Worm (Caenorhabditis elegans): ENCODE results near the gene nxf-2.

nxf-2 gene

DNA sequence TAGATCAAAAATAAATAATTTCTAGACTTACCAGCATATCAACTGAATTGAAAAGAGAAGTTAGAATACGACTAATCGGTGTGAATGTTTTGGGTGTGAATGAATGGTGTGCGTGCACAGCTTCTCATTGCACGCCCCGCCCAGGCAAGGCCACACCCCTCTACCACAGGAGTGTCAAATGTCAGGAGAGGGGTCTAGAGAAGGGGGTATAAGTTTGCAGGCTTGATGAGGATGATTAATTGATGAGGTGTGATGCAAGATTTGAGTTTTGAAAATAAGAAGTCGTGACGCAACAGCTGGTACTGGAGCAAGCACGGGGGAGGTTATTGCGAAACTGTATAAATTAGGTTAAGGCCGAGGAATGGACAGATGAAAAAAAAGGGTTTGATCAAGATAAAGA, 14.6 kb upstream of the nxf-2 start, which contains the start of gene egl-1:
Gene egl-1, minus strand, starts transcription at position 101 of the 400 bp plus-strand sequence.
- no peak for TF ChIP-seq nhr-77 (tag; optimal IDR thresholded peaks at IDR 0.05)

DNA sequence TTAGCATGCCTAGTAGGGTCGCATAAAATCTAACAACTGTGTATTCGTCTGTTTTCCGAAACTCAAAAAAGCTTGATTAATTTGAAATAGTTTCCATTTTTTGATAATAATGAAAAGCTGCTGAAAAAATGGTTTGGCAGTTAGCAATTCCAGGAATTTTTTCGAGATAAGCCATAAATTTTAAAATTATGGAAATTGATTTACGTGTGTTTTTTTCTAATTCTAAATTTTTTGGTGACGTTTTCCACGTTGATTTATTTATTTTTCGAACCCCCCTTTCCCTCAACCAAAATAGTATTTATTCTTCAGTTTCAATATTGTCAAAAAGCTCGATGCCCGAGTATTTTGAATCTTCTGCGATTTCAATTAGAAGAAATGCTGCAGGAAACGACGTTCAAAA, 11.2 kb upstream of the nxf-2 start, which contains the start of gene F23B12.1:
Gene F23B12.1, plus strand, starts transcription at position 301 of the 400 bp plus-strand sequence.
- TF ChIP-seq elt-1 (tag; optimal IDR thresholded peaks at IDR 0.05) (no peak), jun-1 (tag; optimal IDR thresholded peaks at IDR 0.05) (no peak), nhr-67 (tag; optimal IDR thresholded peaks at IDR 0.05) (no peak), fos-1 (tag; optimal IDR thresholded peaks at IDR 0.05) (no peak), nhr-25 (tag; optimal IDR thresholded peaks at IDR 0.05) (no peak), tbx-2 (tag; optimal IDR thresholded peaks at IDR 0.05) (no peak), ama-1 (optimal IDR thresholded peaks at IDR 0.05) (no peak), ceh-16 (tag; optimal IDR thresholded peaks at IDR 0.05) (no peak), ZK546.5 (tag; optimal IDR thresholded peaks at IDR 0.05) (no peak), zag-1 (tag; optimal IDR thresholded peaks at IDR 0.05) (no peak), eor-1 (tag; optimal IDR thresholded peaks at IDR 0.05) (no peak)

DNA sequence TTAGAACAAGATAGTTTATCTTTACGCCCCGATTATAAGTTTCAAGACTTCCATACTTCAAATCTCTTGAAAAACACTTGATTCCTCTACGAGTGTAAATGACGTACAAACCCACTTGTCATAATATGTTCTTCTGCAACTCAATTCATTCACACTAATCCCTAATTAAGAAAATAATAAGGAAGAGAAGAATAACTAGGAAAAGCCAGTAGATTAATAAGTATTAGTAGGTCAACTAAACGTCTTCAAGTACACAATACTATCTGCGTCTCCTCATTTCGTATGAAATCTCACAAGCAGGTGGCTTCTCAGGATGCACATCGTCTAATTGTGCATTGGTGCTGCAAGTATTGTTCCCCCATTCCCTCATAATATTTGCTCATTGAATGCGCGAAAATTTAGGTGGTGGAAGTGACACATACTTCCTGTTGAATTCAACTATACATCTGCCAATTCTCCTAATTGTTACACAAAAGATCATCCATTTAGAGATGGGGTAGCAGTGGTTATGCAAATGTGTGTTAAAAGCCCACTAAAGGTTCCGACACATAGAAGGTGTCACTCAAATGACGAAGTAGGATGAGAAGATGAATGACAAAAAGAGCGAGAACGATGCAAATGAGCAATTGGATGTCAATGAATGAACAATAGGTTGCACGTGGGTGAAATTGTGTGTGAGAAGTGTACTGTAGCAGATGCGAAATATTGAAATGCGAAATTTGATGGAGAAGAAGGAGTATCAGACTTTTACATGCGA, 9.6 kb upstream of the nxf-2 start:
- TF ChIP-seq ztf-11 (tag; optimal IDR thresholded peaks at IDR 0.05) = no peak
- TF ChIP-seq lin-39 (tag; optimal IDR thresholded peaks at IDR 0.05) = no peak
- no peak for TF ChIP-seq elt-3 (tag; optimal IDR thresholded peaks at IDR 0.05)

DNA sequence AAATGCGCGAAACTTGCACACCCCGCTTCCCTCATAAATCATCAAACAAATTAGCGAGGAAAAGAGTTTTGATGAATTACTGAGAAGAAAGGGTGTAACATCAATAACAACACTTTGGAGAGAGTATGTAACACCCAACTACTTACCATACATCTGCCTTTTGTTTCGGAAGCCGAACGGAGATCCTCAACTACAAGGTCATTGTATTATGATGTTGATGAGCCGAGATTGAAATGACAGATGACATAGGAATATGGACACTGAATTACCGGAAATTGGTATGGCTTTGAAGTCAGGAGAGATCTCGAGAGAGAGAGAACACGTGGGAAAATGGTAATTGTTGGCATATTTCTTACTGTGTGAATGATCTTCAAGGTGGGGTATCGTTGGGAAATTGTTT, 8.4 kb upstream of the nxf-2 start:
- TF ChIP-seq fkh-2 (tag; optimal IDR thresholded peaks at IDR 0.05) (no peak), snpc-4 (tag; optimal IDR thresholded peaks at IDR 0.05) (no peak), lsy-12 (tag; optimal IDR thresholded peaks at IDR 0.05) (no peak), nhr-11 (tag; optimal IDR thresholded peaks at IDR 0.05) (no peak), ztf-4 (tag; optimal IDR thresholded peaks at IDR 0.05) (no peak)

DNA sequence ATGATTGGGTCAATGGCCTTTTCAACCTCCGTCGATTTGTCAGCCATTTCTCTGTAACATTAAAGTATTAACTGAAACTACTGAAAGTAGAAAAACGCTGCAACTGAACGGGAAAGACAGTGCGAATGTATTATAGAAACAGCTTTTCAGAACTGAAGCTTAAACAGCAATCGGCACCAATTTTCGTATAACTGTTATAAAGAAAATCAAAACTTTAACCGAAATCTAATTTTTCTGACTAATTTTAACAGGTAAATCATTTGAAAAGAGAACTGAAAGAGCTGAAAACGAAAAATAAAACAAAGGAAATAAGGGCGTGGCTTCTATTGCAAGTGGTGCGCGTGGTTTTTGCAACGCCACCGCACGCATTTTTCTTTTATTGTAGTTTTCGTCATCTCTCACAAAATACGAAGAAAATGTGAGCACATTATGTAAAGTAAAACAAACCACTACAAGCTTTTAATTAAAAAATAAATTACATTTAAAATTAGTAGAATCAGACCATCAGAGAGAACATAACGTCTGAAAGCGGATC, 7.4 kb upstream of the nxf-2 start, which contains the start of gene rrsr-1:
Gene rrsr-1, minus strand, starts transcription at position 51 of the 535 bp plus-strand sequence.
- TF ChIP-seq unc-62 (GFP tag; optimal IDR thresholded peaks at IDR 0.05) (no peak), ama-1 (optimal IDR thresholded peaks at IDR 0.05) (no peak), lin-15B (tag; optimal IDR thresholded peaks at IDR 0.05) (peak; percentile 5), ZK546.5 (tag; optimal IDR thresholded peaks at IDR 0.05) (no peak), egl-5 (tag; optimal IDR thresholded peaks at IDR 0.05) (peak; percentile 46), ztf-4 (tag; optimal IDR thresholded peaks at IDR 0.05) (no peak), nhr-76 (tag; optimal IDR thresholded peaks at IDR 0.05) (no peak), snpc-4 (tag; optimal IDR thresholded peaks at IDR 0.05) (peak; percentile 54), aly-2 (tag; optimal IDR thresholded peaks at IDR 0.05) (no peak), nhr-43 (tag; optimal IDR thresholded peaks at IDR 0.05; ENCODE audit: poor library complexity, severe bottlenecking) (peak; percentile 53)

DNA sequence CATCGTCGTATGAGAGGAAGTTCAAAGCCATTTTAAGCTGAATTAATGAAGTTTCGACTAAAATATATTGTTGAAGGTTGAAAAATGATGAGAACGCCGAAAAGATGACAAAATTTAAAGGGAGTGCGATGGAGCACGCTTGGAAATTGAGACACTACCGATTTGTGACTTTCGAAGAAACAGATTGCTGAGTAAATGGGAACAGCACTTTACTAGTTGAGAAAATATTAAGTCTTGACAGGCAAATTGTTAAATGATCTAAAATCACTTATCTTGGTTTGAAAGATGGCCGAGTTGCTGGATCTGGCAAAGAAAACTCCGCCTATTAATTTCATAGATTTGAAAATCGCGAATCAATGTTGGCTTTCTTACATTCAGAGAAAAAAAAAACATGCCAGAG, 5.6 kb upstream of the nxf-2 start, which contains the start of gene rpoa-12:
Gene rpoa-12, minus strand, starts transcription at position 37 of the 400 bp plus-strand sequence.
- TF ChIP-seq nhr-25 (tag; optimal IDR thresholded peaks at IDR 0.05) (peak; percentile 68), nhr-43 (tag; optimal IDR thresholded peaks at IDR 0.05; ENCODE audit: poor library complexity, severe bottlenecking) (peak; percentile 19), lin-15B (tag; optimal IDR thresholded peaks at IDR 0.05) (peak; percentile 64), nhr-12 (tag; optimal IDR thresholded peaks at IDR 0.05) (no peak), nhr-28 (tag; optimal IDR thresholded peaks at IDR 0.05) (no peak), tbx-2 (tag; optimal IDR thresholded peaks at IDR 0.05) (no peak), nhr-23 (tag; optimal IDR thresholded peaks at IDR 0.05) (peak; percentile 51), pha-4 (tag; optimal IDR thresholded peaks at IDR 0.05) (peak; percentile 52), mdl-1 (tag; optimal IDR thresholded peaks at IDR 0.05) (no peak), snpc-4 (tag; optimal IDR thresholded peaks at IDR 0.05) (peak; percentile 24), unc-62 (GFP tag; optimal IDR thresholded peaks at IDR 0.05) (no peak), zag-1 (tag; optimal IDR thresholded peaks at IDR 0.05) (no peak), nfya-1 (tag; optimal IDR thresholded peaks at IDR 0.05; ENCODE audit: insufficient read depth) (peak; percentile 46), skn-1 (tag; optimal IDR thresholded peaks at IDR 0.05) (peak; percentile 98), jun-1 (tag; optimal IDR thresholded peaks at IDR 0.05) (no peak), ZK546.5 (tag; optimal IDR thresholded peaks at IDR 0.05) (no peak)
